Worm (Caenorhabditis elegans) whole organism, L1 larva: Measurements from ENCODE around the gene clu-1.

Source experiments
- C04F5.9 ChIP-seq: sonication (generic microtip); optimal IDR thresholded peaks from 2 replicates; lab custom pipeline; 2016; ENCODE audit warnings: missing genetic modification characterization, missing compliant biosample characterization
- F16B12.6 ChIP-seq: fragments of 150-350 bp; optimal IDR thresholded peaks from 2 replicates; lab custom pipeline; 2014; ENCODE audit warnings: missing biosample characterization, missing genetic modification characterization
- Y116A8C.19 ChIP-seq: sonication (generic microtip); optimal IDR thresholded peaks from 2 replicates; lab custom pipeline; 2016; ENCODE audit warnings: missing compliant biosample characterization, missing genetic modification characterization, borderline replicate concordance
- alr-1 ChIP-seq: fragments of 200-800 bp; sonication (Bioruptor generic); optimal IDR thresholded peaks from 2 replicates; lab custom pipeline; 2018; ENCODE audit warnings: borderline replicate concordance, mild to moderate bottlenecking, missing genetic modification characterization, missing compliant biosample characterization
- aly-2 ChIP-seq: fragments of 150-350 bp; optimal IDR thresholded peaks from 2 replicates; lab custom pipeline; 2014; ENCODE audit warnings: missing biosample characterization, missing genetic modification characterization
- ceh-82 ChIP-seq, 3 experiments: fragments of 150-350 bp in 1 of 3; sonication (generic microtip) in 2 of 3; optimal IDR thresholded peaks; 2 replicates each; lab custom pipeline; 2014 to 2017; ENCODE audit warnings: missing biosample characterization in 3 of 3, missing genetic modification characterization in 3 of 3
- ceh-88 ChIP-seq: fragments of 200-800 bp; sonication (Bioruptor generic); IDR thresholded peaks from 2 replicates; pipeline ENCODE4 v1.3.6; 2022; ENCODE audit warnings: missing genetic modification characterization, missing compliant biosample characterization
- ceh-90 ChIP-seq: sonication (generic microtip); optimal IDR thresholded peaks from 2 replicates; lab custom pipeline; 2016; ENCODE audit warnings: missing genetic modification characterization, missing compliant biosample characterization
- dpl-1 ChIP-seq, 3 experiments: fragments of 150-350 bp in 2 of 3; sonication (generic microtip) in 1 of 3; optimal IDR thresholded peaks; 2 replicates each; lab custom pipeline; 2014 to 2017; ENCODE audit warnings: missing biosample characterization in 3 of 3, missing genetic modification characterization in 3 of 3, missing genetic modification reagents in 3 of 3
- dsc-1 ChIP-seq: sonication (generic microtip); optimal IDR thresholded peaks from 2 replicates; lab custom pipeline; 2016; ENCODE audit warnings: mild to moderate bottlenecking, missing genetic modification characterization, missing compliant biosample characterization
- egl-13 ChIP-seq: sonication (generic microtip); optimal IDR thresholded peaks from 2 replicates; lab custom pipeline; 2016; ENCODE audit warnings: missing genotype, missing genetic modification reagents, missing genetic modification characterization, missing compliant biosample characterization
- elt-2 ChIP-seq: sonication (generic microtip); optimal IDR thresholded peaks from 2 replicates; lab custom pipeline; 2016; ENCODE audit warnings: missing genetic modification characterization, mild to moderate bottlenecking, inconsistent platforms, missing compliant biosample characterization, missing genetic modification reagents
- ets-5 ChIP-seq: fragments of 200-800 bp; sonication (Bioruptor generic); IDR thresholded peaks from 2 replicates; pipeline ENCODE4 v1.3.6; 2022; ENCODE audit warnings: missing genetic modification characterization, missing compliant biosample characterization
- fkh-4 ChIP-seq: sonication (generic microtip); optimal IDR thresholded peaks from 2 replicates; lab custom pipeline; 2016; ENCODE audit warnings: missing compliant biosample characterization, missing genetic modification characterization, borderline replicate concordance
- fos-1 ChIP-seq: fragments of 150-350 bp; optimal IDR thresholded peaks from 2 replicates; lab custom pipeline; 2014; ENCODE audit warnings: missing biosample characterization, missing genetic modification characterization
- grh-1 ChIP-seq: fragments of 200-800 bp; sonication (Bioruptor generic); IDR thresholded peaks from 2 replicates; pipeline ENCODE4 v1.3.6; 2022; ENCODE audit warnings: missing genetic modification reagents, missing genetic modification characterization, missing compliant biosample characterization
- hlh-17 ChIP-seq: fragments of 200-800 bp; sonication (Bioruptor generic); optimal IDR thresholded peaks from 2 replicates; lab custom pipeline; 2018; ENCODE audit warnings: missing genetic modification characterization, mild to moderate bottlenecking, missing compliant biosample characterization, moderate library complexity, borderline replicate concordance
- hlh-4 ChIP-seq: sonication (generic microtip); optimal IDR thresholded peaks from 2 replicates; lab custom pipeline; 2016; ENCODE audit warnings: mild to moderate bottlenecking, missing genetic modification characterization, missing compliant biosample characterization
- hpl-2 ChIP-seq: fragments of 150-350 bp; optimal IDR thresholded peaks from 2 replicates; lab custom pipeline; 2014; ENCODE audit warnings: missing biosample characterization, missing genetic modification reagents, missing genetic modification characterization
- irx-1 ChIP-seq: sonication (generic microtip); optimal IDR thresholded peaks from 2 replicates; lab custom pipeline; 2016; ENCODE audit warnings: missing genetic modification characterization, missing compliant biosample characterization
- lin-39 ChIP-seq: fragments of 150-350 bp; optimal IDR thresholded peaks from 2 replicates; lab custom pipeline; 2014; ENCODE audit warnings: missing biosample characterization, missing genetic modification reagents, missing genetic modification characterization
- lsy-2 ChIP-seq, 2 experiments: fragments of 150-350 bp; optimal IDR thresholded peaks; 2 replicates each; lab custom pipeline; 2014; ENCODE audit warnings: missing biosample characterization in 2 of 2, missing genetic modification characterization in 2 of 2
- mab-9 ChIP-seq: fragments of 200-800 bp; sonication (Bioruptor generic); IDR thresholded peaks from 2 replicates; pipeline ENCODE4 v1.3.6; 2022; ENCODE audit warnings: missing genetic modification reagents, missing genetic modification characterization, missing compliant biosample characterization
- mdl-1 ChIP-seq, 2 experiments: fragments of 150-350 bp; optimal IDR thresholded peaks; 2 replicates each; lab custom pipeline; 2014 to 2017; ENCODE audit warnings: missing biosample characterization in 2 of 2, missing genetic modification characterization in 2 of 2, inconsistent platforms in 1 of 2
- nhr-11 ChIP-seq: fragments of 150-350 bp; optimal IDR thresholded peaks from 2 replicates; lab custom pipeline; 2014; ENCODE audit warnings: missing biosample characterization, missing genetic modification characterization
- nhr-19 ChIP-seq: fragments of 200-800 bp; sonication (Bioruptor generic); conservative IDR thresholded peaks from 2 replicates; pipeline ENCODE4 v1.3.6; 2022; ENCODE audit warnings: missing genetic modification characterization, missing compliant biosample characterization
- nhr-237 ChIP-seq: fragments of 150-350 bp; optimal IDR thresholded peaks from 2 replicates; lab custom pipeline; 2014; ENCODE audit warnings: missing biosample characterization, missing genetic modification characterization
- nhr-28 ChIP-seq: fragments of 150-350 bp; optimal IDR thresholded peaks from 2 replicates; lab custom pipeline; 2014; ENCODE audit warnings: missing biosample characterization, missing genetic modification characterization
- nhr-76 ChIP-seq: sonication (generic microtip); optimal IDR thresholded peaks from 2 replicates; lab custom pipeline; 2017; ENCODE audit warnings: missing biosample characterization, missing genetic modification characterization
- nhr-85 ChIP-seq: sonication (generic microtip); peaks from one replicate; lab custom pipeline; 2016; ENCODE audit warnings: missing genetic modification characterization, inconsistent platforms, missing compliant biosample characterization
- skn-1 ChIP-seq: fragments of 150-350 bp; optimal IDR thresholded peaks from 2 replicates; lab custom pipeline; 2014; ENCODE audit warnings: missing biosample characterization, missing genetic modification characterization
- snpc-4 ChIP-seq: fragments of 150-350 bp; optimal IDR thresholded peaks from 2 replicates; lab custom pipeline; 2014; ENCODE audit warnings: missing biosample characterization, missing genetic modification characterization
- swsn-7 ChIP-seq: sonication (generic microtip); optimal IDR thresholded peaks from 2 replicates; lab custom pipeline; 2016; ENCODE audit warnings: missing genetic modification characterization, missing compliant biosample characterization
- tbx-2 ChIP-seq: sonication (generic microtip); optimal IDR thresholded peaks from 2 replicates; lab custom pipeline; 2016; ENCODE audit warnings: missing genetic modification characterization, missing compliant biosample characterization
- unc-130 ChIP-seq: fragments of 150-350 bp; optimal IDR thresholded peaks from 2 replicates; lab custom pipeline; 2017; ENCODE audit warnings: missing biosample characterization, missing genetic modification characterization, inconsistent platforms
- unc-30 ChIP-seq: sonication (generic microtip); optimal IDR thresholded peaks from 2 replicates; lab custom pipeline; 2017; ENCODE audit warnings: missing biosample characterization, missing genetic modification characterization
- unc-62 ChIP-seq: fragments of 150-350 bp; optimal IDR thresholded peaks from 2 replicates; lab custom pipeline; 2014; ENCODE audit warnings: missing biosample characterization, missing genetic modification reagents, missing genetic modification characterization
- vab-15 ChIP-seq: sonication (generic microtip); optimal IDR thresholded peaks from 2 replicates; lab custom pipeline; 2017; ENCODE audit warnings: missing genotype, mild to moderate bottlenecking, missing genetic modification characterization, missing compliant biosample characterization
- xbp-1 ChIP-seq: sonication (generic microtip); optimal IDR thresholded peaks from 2 replicates; lab custom pipeline; 2016; ENCODE audit warnings: missing genetic modification characterization, missing compliant biosample characterization
- zag-1 ChIP-seq: fragments of 150-350 bp; optimal IDR thresholded peaks from 2 replicates; lab custom pipeline; 2014; ENCODE audit warnings: missing biosample characterization, missing genetic modification characterization
- zip-4 ChIP-seq: fragments of 200-800 bp; sonication (Bioruptor generic); optimal IDR thresholded peaks from 2 replicates; lab custom pipeline; 2018; ENCODE audit warnings: mild to moderate bottlenecking, missing genetic modification characterization, moderate library complexity, missing compliant biosample characterization
- ztf-11 ChIP-seq, 2 experiments: sonication (generic microtip); optimal IDR thresholded peaks; 2 replicates each; lab custom pipeline; 2016 to 2017; ENCODE audit warnings: missing genetic modification characterization in 2 of 2, missing biosample characterization in 1 of 2, missing compliant biosample characterization in 1 of 2
- ztf-4 ChIP-seq: fragments of 150-350 bp; optimal IDR thresholded peaks from 2 replicates; lab custom pipeline; 2014; ENCODE audit warnings: missing biosample characterization, missing genetic modification characterization

The clu-1 gene

DNA sequence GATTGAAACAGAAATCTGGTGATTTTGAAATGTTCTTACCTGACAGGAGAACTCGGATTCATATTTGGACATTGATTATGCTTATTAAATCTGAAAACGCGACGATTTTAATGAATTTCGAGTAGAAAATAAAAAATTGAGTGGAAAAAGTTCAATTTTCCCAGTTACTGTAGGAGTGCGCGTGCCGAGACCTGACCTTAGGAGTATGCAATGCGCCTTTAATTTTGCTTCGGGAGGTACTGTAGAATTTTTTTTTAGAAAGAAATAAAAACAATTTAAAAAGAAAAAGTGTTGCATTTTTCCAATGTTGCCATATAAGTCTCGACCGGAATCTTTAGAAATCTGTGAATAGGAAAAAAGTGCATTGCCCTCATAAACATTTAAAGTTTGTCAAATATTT, 44.7 kb upstream of the clu-1 start, which contains the start of gene C48B4.11:
TSS of gene C48B4.11 (minus strand) at position 143 of the 400 bp plus-strand sequence.
- no peak for TF ChIP-seq elt-2 (tag; lab: Kevin White, UChicago)
- no peak for TF ChIP-seq aly-2
- no peak for TF ChIP-seq nhr-85 (tag; lab: Kevin White, UChicago)
- TF ChIP-seq alr-1 (tag; lab: Kevin White, UChicago), result no peak
- TF ChIP-seq mab-9, result no peak
- TF ChIP-seq C04F5.9 (tag; lab: Kevin White, UChicago), result no peak
- no peak for TF ChIP-seq lin-39
- no peak for TF ChIP-seq ceh-82 (tag; optimal IDR thresholded peaks at IDR 0.05; lab: Kevin White, UChicago)
- no peak for TF ChIP-seq skn-1
- TF ChIP-seq ztf-11 (tag; optimal IDR thresholded peaks at IDR 0.05; lab: Kevin White, UChicago), result no peak
- TF ChIP-seq unc-30 (tag; lab: Kevin White, UChicago), result no peak
- no peak for TF ChIP-seq ceh-88
- no peak for TF ChIP-seq irx-1 (tag; lab: Kevin White, UChicago)
- TF ChIP-seq zag-1 (tag; lab: Kevin White, UChicago), result no peak
- TF ChIP-seq xbp-1 (tag; lab: Kevin White, UChicago), result no peak
- no peak for TF ChIP-seq snpc-4
- TF ChIP-seq mdl-1 (tag; optimal IDR thresholded peaks at IDR 0.05; lab: Kevin White, UChicago), result no peak

DNA sequence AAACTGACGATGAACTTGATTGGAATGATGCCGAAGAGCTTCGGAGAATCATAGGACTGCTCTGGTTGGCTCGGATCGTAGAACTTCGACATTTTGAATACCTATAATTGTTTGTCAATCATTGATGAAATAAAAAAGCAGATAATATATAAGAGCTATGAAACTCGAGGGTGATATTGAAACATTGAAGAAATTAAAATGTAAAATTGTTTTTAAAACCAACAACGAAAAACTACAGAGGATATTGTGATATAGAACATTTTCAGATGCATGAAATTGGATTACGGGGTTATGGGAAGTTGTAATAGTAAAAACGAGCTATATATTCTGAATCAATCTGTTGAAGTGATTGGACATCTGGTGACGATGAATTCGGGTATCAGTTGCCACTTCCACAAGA, 43.1 kb upstream of the clu-1 start, which contains the start of gene C48B4.10:
TSS of gene C48B4.10 (minus strand) at position 101 of the 400 bp plus-strand sequence.
- TF ChIP-seq Y116A8C.19 (tag; lab: Kevin White, UChicago) (no peak), ztf-4 (tag; lab: Kevin White, UChicago) (no peak), unc-130 (no peak), hpl-2 (GFP tag; lab: Kevin White, UChicago) (no peak), C04F5.9 (tag; lab: Kevin White, UChicago) (no peak), tbx-2 (tag; lab: Kevin White, UChicago) (no peak), hlh-4 (tag; lab: Kevin White, UChicago) (no peak), nhr-237 (tag; lab: Kevin White, UChicago) (no peak), unc-62 (no peak), vab-15 (tag; lab: Kevin White, UChicago) (no peak), swsn-7 (tag; lab: Kevin White, UChicago) (no peak), fos-1 (tag; lab: Kevin White, UChicago) (no peak), lsy-2 (tag; optimal IDR thresholded peaks at IDR 0.05; lab: Kevin White, UChicago) (no peak), F16B12.6 (no peak), egl-13 (tag; lab: Kevin White, UChicago) (no peak)

DNA sequence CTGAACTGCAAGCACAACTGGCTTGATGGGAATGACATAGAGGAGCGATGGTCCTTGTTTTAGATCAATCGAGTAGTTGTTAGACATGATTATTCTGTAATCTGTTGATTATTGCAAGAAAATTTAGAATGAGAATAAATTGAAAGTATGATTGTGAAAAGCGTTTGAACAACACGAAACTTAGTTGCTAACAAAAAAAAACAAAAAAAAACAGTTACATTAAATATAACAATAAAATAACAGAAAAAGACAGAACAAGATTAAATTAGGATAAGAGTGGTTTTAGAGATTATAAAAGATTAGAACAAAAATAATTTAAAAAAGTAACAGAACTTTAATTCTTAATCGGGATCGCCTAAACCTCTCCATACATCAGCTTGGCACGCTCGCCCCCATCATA, 42.0 kb upstream of the clu-1 start, which contains the start of gene C48B4.9:
TSS of gene C48B4.9 (minus strand) at position 101 of the 400 bp plus-strand sequence.
- TF ChIP-seq fkh-4 (tag; lab: Kevin White, UChicago) (no peak), nhr-28 (no peak), ets-5 (GFP tag; lab: Robert Waterston, UW) (no peak), ceh-90 (tag; lab: Kevin White, UChicago) (no peak)
- TF ChIP-seq, all 84 proteins: peak for 0

DNA sequence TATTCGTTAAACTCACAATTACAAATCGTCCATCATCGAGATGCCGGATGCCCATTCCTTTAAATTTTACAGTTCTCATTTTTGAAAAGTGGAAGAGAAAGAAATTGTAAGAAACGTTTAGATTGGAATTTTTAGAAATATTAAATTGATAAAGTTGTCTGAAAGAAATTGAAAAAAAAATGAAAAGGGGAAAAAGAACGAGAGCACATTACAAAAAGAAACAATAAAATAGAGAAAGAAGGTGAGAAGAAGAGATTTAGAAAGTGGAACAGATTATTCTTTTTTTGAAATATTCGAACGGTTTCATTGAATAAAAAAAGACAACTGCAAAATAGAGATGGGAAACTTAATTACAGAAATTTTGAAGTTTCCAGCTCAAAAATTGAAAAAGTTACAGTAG, 39.9 kb upstream of the clu-1 start, which contains the start of gene C48B4.8:
TSS of gene C48B4.8 (minus strand) at position 101 of the 400 bp plus-strand sequence.
- TF ChIP-seq nhr-11 (tag; lab: Kevin White, UChicago), result no peak
- no peak for TF ChIP-seq zip-4 (GFP tag; lab: Kevin White, UChicago)
- TF ChIP-seq nhr-76, result no peak
- TF ChIP-seq unc-62, result no peak
- TF ChIP-seq nhr-19, result no peak
- no peak for TF ChIP-seq tbx-2 (tag; lab: Kevin White, UChicago)
- TF ChIP-seq mdl-1 (tag; optimal IDR thresholded peaks at IDR 0.05; lab: Kevin White, UChicago), result no peak
- no peak for TF ChIP-seq grh-1
- no peak for TF ChIP-seq hlh-17
- TF ChIP-seq dsc-1, result no peak
- no peak for TF ChIP-seq xbp-1 (tag; lab: Kevin White, UChicago)
- no peak for TF ChIP-seq dpl-1 (GFP tag; optimal IDR thresholded peaks at IDR 0.05; lab: Kevin White, UChicago)
- TF ChIP-seq, all 84 proteins: peak for 0
